Worm (Caenorhabditis elegans) whole organism, young adult: ENCODE measurements around the gene nhr-152.

Experiments
- F23B12.7 ChIP-seq: sonication (generic microtip); optimal IDR thresholded peaks from 2 replicates; lab custom pipeline; 2017; ENCODE audit warnings: missing genetic modification characterization, mild to moderate bottlenecking, missing compliant biosample characterization, antibody characterized with exemption, moderate library complexity; ENCODE audit not compliant: insufficient read depth
- ZK185.1 ChIP-seq: sonication (generic microtip); optimal IDR thresholded peaks from 2 replicates; lab custom pipeline; 2016; ENCODE audit warnings: mild to moderate bottlenecking, missing genetic modification characterization, missing compliant biosample characterization; ENCODE audit not compliant: poor library complexity, severe bottlenecking
- ekl-4 ChIP-seq: fragments of 200-800 bp; sonication (Bioruptor generic); IDR thresholded peaks from 2 replicates; pipeline ENCODE4 v1.3.6; 2022; ENCODE audit warnings: missing genetic modification reagents, missing genetic modification characterization, missing compliant biosample characterization
- gei-17 ChIP-seq: fragments of 200-800 bp; sonication (Bioruptor generic); optimal IDR thresholded peaks from 2 replicates; lab custom pipeline; 2018; ENCODE audit warnings: mild to moderate bottlenecking, missing genetic modification characterization, missing compliant biosample characterization
- mcd-1 ChIP-seq: fragments of 200-800 bp; sonication (Bioruptor generic); IDR thresholded peaks from 2 replicates; pipeline ENCODE4 v1.3.6; 2022; ENCODE audit warnings: missing genetic modification reagents, missing genetic modification characterization, missing compliant biosample characterization
- nhr-27 ChIP-seq: fragments of 200-800 bp; sonication (Bioruptor generic); optimal IDR thresholded peaks from 2 replicates; lab custom pipeline; 2018; ENCODE audit warnings: mild to moderate bottlenecking, missing genetic modification characterization, moderate library complexity, missing compliant biosample characterization
- nhr-90 ChIP-seq: sonication (generic microtip); optimal IDR thresholded peaks from 2 replicates; lab custom pipeline; 2016; ENCODE audit warnings: missing genotype, mild to moderate bottlenecking, missing genetic modification characterization, missing compliant biosample characterization
- pha-4 ChIP-seq: fragments of 150-350 bp; sonication (generic microtip); optimal IDR thresholded peaks from 2 replicates; lab custom pipeline; 2014; ENCODE audit warnings: missing biosample characterization, missing genetic modification reagents, missing genetic modification characterization
- rpc-1 ChIP-seq, 2 experiments: fragments of 150-350 bp in 1 of 2; sonication (generic microtip) in 1 of 2; optimal IDR thresholded peaks; 2 replicates each; lab custom pipeline; 2014 to 2018; ENCODE audit warnings: missing biosample characterization in 1 of 2, missing genetic modification characterization in 1 of 2, missing genetic modification reagents in 1 of 2, missing genotype in 1 of 2
- ztf-18 ChIP-seq: sonication (generic microtip); optimal IDR thresholded peaks from 2 replicates; lab custom pipeline; 2016; ENCODE audit warnings: missing genotype, mild to moderate bottlenecking, missing genetic modification characterization, missing compliant biosample characterization

- TF ChIP-seq ZK185.1 (tag; lab: Kevin White, UChicago) = no peak
- TF ChIP-seq nhr-27 (tag; lab: Kevin White, UChicago) = no peak
- TF ChIP-seq F23B12.7 (tag; lab: Kevin White, UChicago) = no peak
- TF ChIP-seq rpc-1 (optimal IDR thresholded peaks at IDR 0.05; lab: Kevin White, UChicago) = no peak
- no peak for TF ChIP-seq rpc-1 (tag; optimal IDR thresholded peaks at IDR 0.05; lab: Kevin White, UChicago)
- TF ChIP-seq nhr-90 (tag; lab: Kevin White, UChicago) = no peak
- TF ChIP-seq pha-4 (tag; lab: Kevin White, UChicago) = no peak
- no peak for TF ChIP-seq mcd-1 (GFP tag; lab: Robert Waterston, UW)
- no peak for TF ChIP-seq ztf-18 (tag; lab: Kevin White, UChicago)
- no peak for TF ChIP-seq gei-17
- no peak for TF ChIP-seq ekl-4
Measured at ce11 chrV:7726202-7726601, 40.1 kb downstream of the nhr-152 start.
